Worm (Caenorhabditis elegans): Measurements from ENCODE around the gene srx-62.

- TF ChIP-seq nhr-12 (tag; optimal IDR thresholded peaks at IDR 0.05), result no peak
- TF ChIP-seq unc-62 (GFP tag; optimal IDR thresholded peaks at IDR 0.05), result no peak
- no peak for TF ChIP-seq daf-12 (tag; optimal IDR thresholded peaks at IDR 0.05)
- TF ChIP-seq nhr-237 (tag; optimal IDR thresholded peaks at IDR 0.05), result no peak
- no peak for TF ChIP-seq zag-1 (tag; optimal IDR thresholded peaks at IDR 0.05)
- TF ChIP-seq ama-1 (optimal IDR thresholded peaks at IDR 0.05), result no peak
- TF ChIP-seq ztf-11 (tag; optimal IDR thresholded peaks at IDR 0.05), result no peak
- no peak for TF ChIP-seq nhr-28 (tag; optimal IDR thresholded peaks at IDR 0.05)
- no peak for TF ChIP-seq nhr-43 (tag; optimal IDR thresholded peaks at IDR 0.05; ENCODE audit: poor library complexity, severe bottlenecking)
- TF ChIP-seq ceh-28 (tag; optimal IDR thresholded peaks at IDR 0.05), result no peak
These were observed 9.5 kb upstream of the srx-62 start, which contains the start of gene srh-8 for ce11 chrV:4005219-4005618.
